Worm (Caenorhabditis elegans) whole organism, L1 larva: Measurements from ENCODE around the gene hrg-6.
A peak's percentile ranks its signal among the peaks of the same experiment; 100 is the strongest.

Experiments
- C16A3.4 ChIP-seq: fragments of 150-350 bp; optimal IDR thresholded peaks from 2 replicates; lab custom pipeline; 2014; ENCODE audit warnings: missing biosample characterization, missing genetic modification characterization
- F16B12.6 ChIP-seq: fragments of 150-350 bp; optimal IDR thresholded peaks from 2 replicates; lab custom pipeline; 2014; ENCODE audit warnings: missing biosample characterization, missing genetic modification characterization
- Y116A8C.19 ChIP-seq: sonication (generic microtip); optimal IDR thresholded peaks from 2 replicates; lab custom pipeline; 2016; ENCODE audit warnings: missing compliant biosample characterization, missing genetic modification characterization, borderline replicate concordance
- alr-1 ChIP-seq: fragments of 200-800 bp; sonication (Bioruptor generic); optimal IDR thresholded peaks from 2 replicates; lab custom pipeline; 2018; ENCODE audit warnings: borderline replicate concordance, mild to moderate bottlenecking, missing genetic modification characterization, missing compliant biosample characterization
- aly-2 ChIP-seq: fragments of 150-350 bp; optimal IDR thresholded peaks from 2 replicates; lab custom pipeline; 2014; ENCODE audit warnings: missing biosample characterization, missing genetic modification characterization
- blmp-1 ChIP-seq: fragments of 150-350 bp; optimal IDR thresholded peaks from 2 replicates; lab custom pipeline; 2014; ENCODE audit warnings: missing biosample characterization, missing genetic modification characterization
- ceh-63 ChIP-seq: fragments of 200-800 bp; sonication (Bioruptor generic); optimal IDR thresholded peaks from 2 replicates; lab custom pipeline; 2018; ENCODE audit warnings: mild to moderate bottlenecking, missing genetic modification characterization, missing compliant biosample characterization
- ceh-8 ChIP-seq: fragments of 200-800 bp; sonication (Bioruptor generic); optimal IDR thresholded peaks from 2 replicates; lab custom pipeline; 2018; ENCODE audit warnings: mild to moderate bottlenecking, missing genetic modification characterization, moderate library complexity, missing compliant biosample characterization
- ceh-82 ChIP-seq, 3 experiments: fragments of 150-350 bp in 1 of 3; sonication (generic microtip) in 2 of 3; optimal IDR thresholded peaks; 2 replicates each; lab custom pipeline; 2014 to 2017; ENCODE audit warnings: missing biosample characterization in 3 of 3, missing genetic modification characterization in 3 of 3
- ceh-88 ChIP-seq: fragments of 200-800 bp; sonication (Bioruptor generic); IDR thresholded peaks from 2 replicates; pipeline ENCODE4 v1.3.6; 2022; ENCODE audit warnings: missing genetic modification characterization, missing compliant biosample characterization
- dpl-1 ChIP-seq, 3 experiments: fragments of 150-350 bp in 2 of 3; sonication (generic microtip) in 1 of 3; optimal IDR thresholded peaks; 2 replicates each; lab custom pipeline; 2014 to 2017; ENCODE audit warnings: missing biosample characterization in 3 of 3, missing genetic modification characterization in 3 of 3, missing genetic modification reagents in 3 of 3
- efl-3 ChIP-seq: fragments of 200-800 bp; sonication (Bioruptor generic); optimal IDR thresholded peaks from 2 replicates; lab custom pipeline; 2018; ENCODE audit warnings: mild to moderate bottlenecking, missing genetic modification characterization, missing compliant biosample characterization
- elt-2 ChIP-seq: sonication (generic microtip); optimal IDR thresholded peaks from 2 replicates; lab custom pipeline; 2016; ENCODE audit warnings: missing genetic modification characterization, mild to moderate bottlenecking, inconsistent platforms, missing compliant biosample characterization, missing genetic modification reagents
- elt-3 ChIP-seq, 6 experiments: fragments of 150-350 bp in 1 of 6; sonication (generic microtip); optimal IDR thresholded peaks; 2 replicates each; lab custom pipeline; 2017 to 2018; ENCODE audit warnings: missing biosample characterization in 6 of 6, missing genetic modification characterization in 6 of 6, inconsistent platforms in 1 of 6
- ets-5 ChIP-seq: fragments of 200-800 bp; sonication (Bioruptor generic); IDR thresholded peaks from 2 replicates; pipeline ENCODE4 v1.3.6; 2022; ENCODE audit warnings: missing genetic modification characterization, missing compliant biosample characterization
- fkh-8 ChIP-seq: sonication (generic microtip); optimal IDR thresholded peaks from 2 replicates; lab custom pipeline; 2016; ENCODE audit warnings: mild to moderate bottlenecking, missing genetic modification characterization, missing compliant biosample characterization
- hlh-4 ChIP-seq: sonication (generic microtip); optimal IDR thresholded peaks from 2 replicates; lab custom pipeline; 2016; ENCODE audit warnings: mild to moderate bottlenecking, missing genetic modification characterization, missing compliant biosample characterization
- isw-1 ChIP-seq: fragments of 200-800 bp; sonication (Bioruptor generic); IDR thresholded peaks from 2 replicates; pipeline ENCODE4 v1.3.6; 2022; ENCODE audit warnings: missing genetic modification characterization, missing compliant biosample characterization
- jun-1 ChIP-seq: fragments of 150-350 bp; optimal IDR thresholded peaks from 2 replicates; lab custom pipeline; 2014; ENCODE audit warnings: missing biosample characterization, missing genetic modification reagents, missing genetic modification characterization
- lin-14 ChIP-seq: fragments of 200-800 bp; sonication (Bioruptor generic); optimal IDR thresholded peaks from 2 replicates; lab custom pipeline; 2018; ENCODE audit warnings: mild to moderate bottlenecking, missing genetic modification characterization, moderate library complexity, missing compliant biosample characterization
- lin-15B ChIP-seq: fragments of 150-350 bp; sonication (generic microtip); optimal IDR thresholded peaks from 3 replicates; lab custom pipeline; 2014; ENCODE audit warnings: missing biosample characterization, missing genetic modification characterization
- lin-35 ChIP-seq, 2 experiments: fragments of 150-350 bp; optimal IDR thresholded peaks; 2 replicates each; lab custom pipeline; 2014; ENCODE audit warnings: missing biosample characterization in 2 of 2, missing genetic modification characterization in 2 of 2, missing genetic modification reagents in 2 of 2
- mdl-1 ChIP-seq, 2 experiments: fragments of 150-350 bp; optimal IDR thresholded peaks; 2 replicates each; lab custom pipeline; 2014 to 2017; ENCODE audit warnings: missing biosample characterization in 2 of 2, missing genetic modification characterization in 2 of 2, inconsistent platforms in 1 of 2
- mef-2 ChIP-seq: fragments of 150-350 bp; optimal IDR thresholded peaks from 2 replicates; lab custom pipeline; 2014; ENCODE audit warnings: missing biosample characterization, missing genetic modification characterization
- nhr-20 ChIP-seq: sonication (generic microtip); optimal IDR thresholded peaks from 2 replicates; lab custom pipeline; 2016; ENCODE audit warnings: mild to moderate bottlenecking, missing genetic modification characterization, missing compliant biosample characterization
- nhr-71 ChIP-seq: sonication (generic microtip); optimal IDR thresholded peaks from 2 replicates; lab custom pipeline; 2016; ENCODE audit warnings: mild to moderate bottlenecking, missing genetic modification characterization, moderate library complexity, missing compliant biosample characterization
- nhr-76 ChIP-seq: sonication (generic microtip); optimal IDR thresholded peaks from 2 replicates; lab custom pipeline; 2017; ENCODE audit warnings: missing biosample characterization, missing genetic modification characterization
- nhr-90 ChIP-seq: sonication (generic microtip); optimal IDR thresholded peaks from 2 replicates; lab custom pipeline; 2016; ENCODE audit warnings: mild to moderate bottlenecking, missing genetic modification characterization, missing compliant biosample characterization; ENCODE audit not compliant: poor library complexity
- pag-3 ChIP-seq: sonication (generic microtip); optimal IDR thresholded peaks from 2 replicates; lab custom pipeline; 2017; ENCODE audit warnings: missing genetic modification characterization, mild to moderate bottlenecking, missing compliant biosample characterization, antibody characterized with exemption, borderline replicate concordance; ENCODE audit not compliant: insufficient read depth
- skn-1 ChIP-seq: fragments of 150-350 bp; optimal IDR thresholded peaks from 2 replicates; lab custom pipeline; 2014; ENCODE audit warnings: missing biosample characterization, missing genetic modification characterization
- snu-23 ChIP-seq: sonication (generic microtip); optimal IDR thresholded peaks from 2 replicates; lab custom pipeline; 2016; ENCODE audit warnings: missing genetic modification characterization, missing compliant biosample characterization
- sox-4 ChIP-seq: sonication (generic microtip); optimal IDR thresholded peaks from 2 replicates; lab custom pipeline; 2016; ENCODE audit warnings: missing genetic modification characterization, missing compliant biosample characterization
- sptf-1 ChIP-seq: fragments of 150-350 bp; optimal IDR thresholded peaks from 2 replicates; lab custom pipeline; 2014; ENCODE audit warnings: missing biosample characterization, missing genetic modification characterization
- tbx-2 ChIP-seq: sonication (generic microtip); optimal IDR thresholded peaks from 2 replicates; lab custom pipeline; 2016; ENCODE audit warnings: missing genetic modification characterization, missing compliant biosample characterization
- tlp-1 ChIP-seq: fragments of 150-350 bp; optimal IDR thresholded peaks from 2 replicates; lab custom pipeline; 2014; ENCODE audit warnings: missing biosample characterization, missing genetic modification characterization
- unc-30 ChIP-seq: sonication (generic microtip); optimal IDR thresholded peaks from 2 replicates; lab custom pipeline; 2017; ENCODE audit warnings: missing biosample characterization, missing genetic modification characterization
- unc-62 ChIP-seq: fragments of 150-350 bp; optimal IDR thresholded peaks from 2 replicates; lab custom pipeline; 2014; ENCODE audit warnings: missing biosample characterization, missing genetic modification reagents, missing genetic modification characterization
- unc-86 ChIP-seq: sonication (generic microtip); optimal IDR thresholded peaks from 2 replicates; lab custom pipeline; 2016; ENCODE audit warnings: missing genetic modification characterization, missing compliant biosample characterization
- unc-98 ChIP-seq: fragments of 200-800 bp; sonication (Bioruptor generic); IDR thresholded peaks from 2 replicates; pipeline ENCODE4 v1.3.6; 2022; ENCODE audit warnings: missing genetic modification characterization, missing compliant biosample characterization
- xbp-1 ChIP-seq: sonication (generic microtip); optimal IDR thresholded peaks from 2 replicates; lab custom pipeline; 2016; ENCODE audit warnings: missing genetic modification characterization, missing compliant biosample characterization
- zag-1 ChIP-seq: fragments of 150-350 bp; optimal IDR thresholded peaks from 2 replicates; lab custom pipeline; 2014; ENCODE audit warnings: missing biosample characterization, missing genetic modification characterization

The hrg-6 gene

ce11 chrIV:11008255-11008654, 24.1 kb upstream of the hrg-6 start (continued):
- TF ChIP-seq F16B12.6 (no peak), efl-3 (GFP tag; lab: Kevin White, UChicago) (no peak), pag-3 (no peak), alr-1 (no peak), ets-5 (GFP tag; lab: Robert Waterston, UW) (no peak), sox-4 (tag; lab: Kevin White, UChicago) (no peak), xbp-1 (peak; percentile 11), nhr-20 (tag; lab: Kevin White, UChicago) (peak; percentile 38), lin-35 (GFP tag; optimal IDR thresholded peaks at IDR 0.05; lab: Kevin White, UChicago) (peak in 1 of 2 experiments; percentile 33), elt-3 (tag; optimal IDR thresholded peaks at IDR 0.05; lab: Kevin White, UChicago) (peak in 1 of 6 experiments; percentile 54), sptf-1 (no peak), nhr-76 (tag; lab: Kevin White, UChicago) (no peak), nhr-90 (tag; lab: Kevin White, UChicago) (no peak)

DNA sequence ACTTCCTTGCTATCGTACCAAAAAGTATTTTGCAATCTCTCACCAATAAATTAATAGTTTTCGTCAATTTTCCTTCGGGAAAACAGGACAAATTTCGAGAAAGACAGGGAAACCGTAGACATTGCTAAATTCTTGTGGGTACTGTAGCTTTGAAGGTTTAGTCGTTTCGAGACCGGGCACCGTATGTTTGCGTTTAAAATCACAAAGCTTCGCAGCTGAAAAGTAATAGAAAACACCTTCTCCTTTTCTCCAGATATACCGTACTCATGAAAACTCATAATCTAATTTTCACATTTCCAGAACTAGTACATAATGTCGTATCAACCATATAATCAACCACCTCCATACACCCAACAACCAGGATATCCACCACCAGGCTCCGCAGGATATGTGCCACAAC, 23.4 kb upstream of the hrg-6 start, which contains the start of gene F13H10.6:
Gene F13H10.6, plus strand, starts transcription at position 301 of the 400 bp plus-strand sequence.
- TF ChIP-seq ceh-8 (GFP tag; lab: Kevin White, UChicago) (no peak), elt-2 (tag; lab: Kevin White, UChicago) (no peak), efl-3 (GFP tag; lab: Kevin White, UChicago) (no peak), ceh-82 (tag; optimal IDR thresholded peaks at IDR 0.05; lab: Kevin White, UChicago) (no peak), lin-14 (no peak), unc-30 (tag; lab: Kevin White, UChicago) (no peak), tbx-2 (tag; lab: Kevin White, UChicago) (no peak), unc-98 (GFP tag; lab: Robert Waterston, UW) (no peak), lin-15B (no peak), nhr-20 (tag; lab: Kevin White, UChicago) (no peak), xbp-1 (no peak), aly-2 (tag; lab: Kevin White, UChicago) (no peak), Y116A8C.19 (no peak), ets-5 (GFP tag; lab: Robert Waterston, UW) (no peak), unc-62 (GFP tag; lab: Kevin White, UChicago) (no peak), fkh-8 (tag; lab: Kevin White, UChicago) (no peak), unc-86 (tag; lab: Kevin White, UChicago) (no peak), hlh-4 (no peak), nhr-71 (tag; lab: Kevin White, UChicago) (no peak)

DNA sequence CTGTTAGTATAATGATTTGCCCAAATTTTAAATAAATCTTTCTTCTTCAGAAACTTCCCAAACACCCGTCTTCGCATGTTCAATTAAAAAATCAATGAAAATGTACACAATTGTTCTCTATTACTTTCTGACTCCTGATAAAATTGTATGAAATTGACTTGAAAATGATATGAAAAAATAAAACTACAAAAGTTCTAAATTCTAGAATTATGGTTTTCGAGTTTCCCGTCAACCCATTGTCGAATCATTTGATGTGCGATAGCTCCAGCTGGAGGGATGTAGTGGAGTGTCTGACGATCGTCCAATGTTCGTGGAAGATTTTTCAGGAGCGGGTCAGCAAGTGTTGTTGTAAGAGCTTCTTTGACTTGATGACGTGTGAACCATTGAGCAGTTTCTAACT, 22.5 kb upstream of the hrg-6 start:
- TF ChIP-seq dpl-1 (GFP tag; optimal IDR thresholded peaks at IDR 0.05; lab: Kevin White, UChicago) (no peak), tlp-1 (tag; lab: Kevin White, UChicago) (no peak), mef-2 (tag; lab: Kevin White, UChicago) (no peak), efl-3 (GFP tag; lab: Kevin White, UChicago) (no peak), skn-1 (tag; lab: Kevin White, UChicago) (no peak), F16B12.6 (no peak), ceh-88 (GFP tag; lab: Robert Waterston, UW) (no peak), mdl-1 (tag; optimal IDR thresholded peaks at IDR 0.05; lab: Kevin White, UChicago) (no peak), unc-98 (GFP tag; lab: Robert Waterston, UW) (no peak), lin-14 (no peak), ets-5 (GFP tag; lab: Robert Waterston, UW) (no peak), zag-1 (no peak), blmp-1 (tag; lab: Kevin White, UChicago) (no peak), snu-23 (GFP tag; lab: Kevin White, UChicago) (no peak), jun-1 (tag; lab: Kevin White, UChicago) (no peak), nhr-90 (tag; lab: Kevin White, UChicago) (no peak), ceh-63 (GFP tag; lab: Kevin White, UChicago) (no peak), C16A3.4 (no peak), isw-1 (GFP tag; lab: Robert Waterston, UW) (no peak)
